Fruit fly (Drosophila melanogaster) whole organism, embryonic: ENCODE measurements around the gene HDAC3.

Source experiments
- Ada2b ChIP-seq: fragments of 200-800 bp; sonication (Bioruptor generic); IDR thresholded peaks from 2 replicates; pipeline ENCODE4 v1.3.6; 2022; ENCODE audit warnings: missing biosample characterization, missing genetic modification characterization
- Atf-2 ChIP-seq: fragments of 200-800 bp; sonication (Bioruptor generic); optimal IDR thresholded peaks from 2 replicates; lab custom pipeline; 2016; ENCODE audit warnings: missing biosample characterization, missing genetic modification characterization
- Atf3 ChIP-seq: fragments of 200-800 bp; sonication (Bioruptor generic); optimal IDR thresholded peaks from 3 replicates; lab custom pipeline; 2016; ENCODE audit warnings: missing biosample characterization, missing genetic modification characterization
- CG10274 ChIP-seq: fragments of 200-800 bp; sonication (Bioruptor generic); optimal IDR thresholded peaks from 3 replicates; lab custom pipeline; 2017; ENCODE audit warnings: missing biosample characterization, mild to moderate bottlenecking, missing genetic modification characterization
- CG11456 ChIP-seq: fragments of 200-800 bp; sonication (Bioruptor generic); IDR thresholded peaks from 3 replicates; pipeline ENCODE4 v1.3.6; 2022; ENCODE audit warnings: missing biosample characterization, missing genetic modification characterization
- CG12299 ChIP-seq: fragments of 200-800 bp; sonication (Bioruptor generic); optimal IDR thresholded peaks from 2 replicates; lab custom pipeline; 2018; ENCODE audit warnings: missing biosample characterization, mild to moderate bottlenecking, missing genetic modification characterization
- CG12391 ChIP-seq: fragments of 200-800 bp; sonication (Bioruptor generic); optimal IDR thresholded peaks from 3 replicates; lab custom pipeline; 2018; ENCODE audit warnings: missing biosample characterization, mild to moderate bottlenecking, missing genetic modification characterization, moderate library complexity
- CG15073 ChIP-seq: fragments of 200-800 bp; sonication (Bioruptor generic); optimal IDR thresholded peaks from 2 replicates; lab custom pipeline; 2016; ENCODE audit warnings: missing biosample characterization, missing genetic modification characterization
- CG15696 ChIP-seq: fragments of 200-800 bp; sonication (Bioruptor generic); optimal IDR thresholded peaks from 2 replicates; lab custom pipeline; 2019; ENCODE audit warnings: missing biosample characterization, mild to moderate bottlenecking, missing genetic modification characterization, moderate library complexity
- CG16863 ChIP-seq: fragments of 200-800 bp; sonication (Bioruptor generic); optimal IDR thresholded peaks from 3 replicates; lab custom pipeline; 2016; ENCODE audit warnings: missing biosample characterization, missing genetic modification characterization
- CG17829 ChIP-seq: fragments of 200-800 bp; optimal IDR thresholded peaks from 2 replicates; lab custom pipeline; 2019; ENCODE audit warnings: missing biosample characterization, mild to moderate bottlenecking, missing genetic modification characterization, moderate library complexity
- CG18262 ChIP-seq: fragments of 200-800 bp; optimal IDR thresholded peaks from 3 replicates; lab custom pipeline; 2019; ENCODE audit warnings: missing biosample characterization, mild to moderate bottlenecking, missing genetic modification characterization, moderate library complexity
- CG32532 ChIP-seq: fragments of 200-800 bp; sonication (Bioruptor generic); IDR thresholded peaks from 2 replicates; pipeline ENCODE4 v1.3.6; 2022; ENCODE audit warnings: missing biosample characterization, missing genetic modification characterization
- CG34376 ChIP-seq: fragments of 200-800 bp; sonication (Bioruptor generic); optimal IDR thresholded peaks from 2 replicates; lab custom pipeline; 2018; ENCODE audit warnings: missing biosample characterization, mild to moderate bottlenecking, missing genetic modification characterization
- CG5953 ChIP-seq: fragments of 200-800 bp; sonication (Bioruptor generic); IDR thresholded peaks from 2 replicates; pipeline ENCODE4 v1.3.6; 2022; ENCODE audit warnings: missing biosample characterization, missing genetic modification characterization
- CG6683 ChIP-seq: fragments of 200-800 bp; sonication (Bioruptor generic); optimal IDR thresholded peaks from 2 replicates; lab custom pipeline; 2017; ENCODE audit warnings: missing biosample characterization, mild to moderate bottlenecking, missing genetic modification characterization, missing genetic modification reagents
- CG6689 ChIP-seq: fragments of 200-800 bp; sonication (Bioruptor generic); IDR thresholded peaks from 2 replicates; pipeline ENCODE4 v1.3.6; 2022; ENCODE audit warnings: missing biosample characterization, missing genetic modification characterization
- CG8388 ChIP-seq: fragments of 200-800 bp; sonication (Bioruptor generic); optimal IDR thresholded peaks from 2 replicates; lab custom pipeline; 2019; ENCODE audit warnings: missing biosample characterization, mild to moderate bottlenecking, missing genetic modification characterization, moderate library complexity
- CG8765 ChIP-seq: fragments of 200-800 bp; sonication (Bioruptor generic); IDR thresholded peaks from 2 replicates; pipeline ENCODE4 v1.3.6; 2022; ENCODE audit warnings: missing biosample characterization, missing genetic modification characterization
- CkIIα-i1 ChIP-seq: fragments of 200-800 bp; sonication (Bioruptor generic); IDR thresholded peaks from 2 replicates; pipeline ENCODE4 v1.3.6; 2022; ENCODE audit warnings: missing biosample characterization, missing genetic modification characterization
- Dek ChIP-seq: fragments of 200-800 bp; sonication (Bioruptor generic); optimal IDR thresholded peaks from 3 replicates; lab custom pipeline; 2019; ENCODE audit warnings: missing biosample characterization, mild to moderate bottlenecking, missing genetic modification characterization, moderate library complexity
- Dip2 ChIP-seq: fragments of 200-800 bp; sonication (Bioruptor generic); IDR thresholded peaks from 2 replicates; pipeline ENCODE4 v1.3.6; 2022; ENCODE audit warnings: missing biosample characterization, missing genetic modification characterization
- Gug ChIP-seq: fragments of 200-800 bp; sonication (Bioruptor generic); IDR thresholded peaks from 4 replicates; pipeline ENCODE4 v1.3.6; 2022; ENCODE audit warnings: missing biosample characterization, missing genetic modification characterization
- HLH4C ChIP-seq: fragments of 200-800 bp; sonication (Bioruptor generic); IDR thresholded peaks from 3 replicates; pipeline ENCODE4 v1.3.6; 2022; ENCODE audit warnings: missing biosample characterization, missing genetic modification characterization; ENCODE audit not compliant: partially characterized antibody
- Med ChIP-seq: fragments of 200-800 bp; sonication (Bioruptor generic); peaks from one replicate; lab custom pipeline; 2016; ENCODE audit warnings: missing biosample characterization, missing genetic modification characterization, mild to moderate bottlenecking, inconsistent platforms, moderate library complexity
- Pdp1 ChIP-seq, 2 experiments: fragments of 200-800 bp; sonication (Bioruptor generic); optimal IDR thresholded peaks; 3 replicates each; lab custom pipeline; 2016; ENCODE audit warnings: missing biosample characterization in 2 of 2, missing genetic modification characterization in 2 of 2, mild to moderate bottlenecking in 1 of 2, moderate library complexity in 1 of 2
- Ptx1 ChIP-seq: fragments of 200-800 bp; sonication (Bioruptor generic); IDR thresholded peaks from 2 replicates; pipeline ENCODE4 v1.3.6; 2022; ENCODE audit warnings: missing biosample characterization, missing genetic modification characterization
- Side ChIP-seq: fragments of 200-800 bp; sonication (Bioruptor generic); optimal IDR thresholded peaks from 2 replicates; lab custom pipeline; 2016; ENCODE audit warnings: missing biosample characterization, missing genetic modification characterization
- Xbp1 ChIP-seq: fragments of 200-800 bp; sonication (Bioruptor generic); optimal IDR thresholded peaks from 3 replicates; lab custom pipeline; 2016; ENCODE audit warnings: missing biosample characterization, mild to moderate bottlenecking, missing genetic modification characterization
- ac ChIP-seq: fragments of 200-800 bp; sonication (Bioruptor generic); optimal IDR thresholded peaks from 3 replicates; lab custom pipeline; 2017; ENCODE audit warnings: missing biosample characterization, mild to moderate bottlenecking, missing genetic modification characterization
- ap ChIP-seq: fragments of 200-800 bp; sonication (Bioruptor generic); IDR thresholded peaks from 2 replicates; pipeline ENCODE4 v1.3.6; 2022; ENCODE audit warnings: missing biosample characterization, missing genetic modification characterization
- cas ChIP-seq: fragments of 200-800 bp; sonication (Bioruptor generic); IDR thresholded peaks from 2 replicates; pipeline ENCODE4 v1.3.6; 2022; ENCODE audit warnings: missing biosample characterization, missing genetic modification characterization
- dati ChIP-seq: fragments of 200-800 bp; sonication (Bioruptor generic); IDR thresholded peaks from 2 replicates; pipeline ENCODE4 v1.3.6; 2022; ENCODE audit warnings: missing biosample characterization, missing genetic modification characterization
- disco-r ChIP-seq: fragments of 200-800 bp; sonication (Bioruptor generic); optimal IDR thresholded peaks from 2 replicates; lab custom pipeline; 2016; ENCODE audit warnings: missing biosample characterization, missing genetic modification characterization
- dm ChIP-seq: fragments of 200-800 bp; sonication (Bioruptor generic); optimal IDR thresholded peaks from 3 replicates; lab custom pipeline; 2016; ENCODE audit warnings: missing biosample characterization, missing genetic modification characterization
- dmrt99B ChIP-seq: fragments of 200-800 bp; sonication (Bioruptor generic); optimal IDR thresholded peaks from 2 replicates; lab custom pipeline; 2018; ENCODE audit warnings: missing biosample characterization, mild to moderate bottlenecking, missing genetic modification characterization, moderate library complexity
- eve ChIP-seq, 2 experiments: fragments of >200 bp; optimal IDR thresholded peaks; 2 replicates each; lab custom pipeline; 2017; ENCODE audit warnings: missing biosample characterization in 2 of 2, missing genetic modification characterization in 2 of 2
- ewg ChIP-seq: fragments of 200-800 bp; sonication (Bioruptor generic); optimal IDR thresholded peaks from 3 replicates; lab custom pipeline; 2017; ENCODE audit warnings: mild to moderate bottlenecking, missing biosample characterization, missing genetic modification reagents, missing genetic modification characterization
- gcm2 ChIP-seq: fragments of 200-800 bp; sonication (Bioruptor generic); optimal IDR thresholded peaks from 2 replicates; lab custom pipeline; 2016; ENCODE audit warnings: missing biosample characterization, missing genetic modification characterization
- grau ChIP-seq: fragments of 200-800 bp; optimal IDR thresholded peaks from 3 replicates; lab custom pipeline; 2019; ENCODE audit warnings: missing biosample characterization, mild to moderate bottlenecking, missing genetic modification characterization, moderate library complexity
- jigr1 ChIP-seq: fragments of 200-800 bp; sonication (Bioruptor generic); IDR thresholded peaks from 3 replicates; pipeline ENCODE4 v1.3.6; 2022; ENCODE audit warnings: missing biosample characterization, missing genetic modification characterization
- ken ChIP-seq: fragments of 200-800 bp; sonication (Bioruptor generic); IDR thresholded peaks from 3 replicates; pipeline ENCODE4 v1.3.6; 2022; ENCODE audit warnings: missing biosample characterization, missing genetic modification characterization
- nau ChIP-seq: fragments of 200-800 bp; sonication (Bioruptor generic); optimal IDR thresholded peaks from 3 replicates; lab custom pipeline; 2017; ENCODE audit warnings: missing biosample characterization, mild to moderate bottlenecking, missing genetic modification characterization, missing genetic modification reagents
- p53 ChIP-seq: fragments of 200-800 bp; sonication (Bioruptor generic); optimal IDR thresholded peaks from 2 replicates; lab custom pipeline; 2016; ENCODE audit warnings: missing biosample characterization, missing genetic modification characterization
- pros ChIP-seq: fragments of 200-800 bp; sonication (Bioruptor generic); optimal IDR thresholded peaks from 3 replicates; lab custom pipeline; 2019; ENCODE audit warnings: missing biosample characterization, mild to moderate bottlenecking, missing genetic modification characterization, moderate library complexity
- sc ChIP-seq, 3 experiments: fragments of >200 bp in 2 of 3; fragments of 200-800 bp in 1 of 3; sonication (Bioruptor generic) in 1 of 3; optimal IDR thresholded peaks; 2 replicates in 2 of 3; 3 replicates in 1 of 3; lab custom pipeline; 2017; ENCODE audit warnings: mild to moderate bottlenecking in 1 of 3, missing biosample characterization in 1 of 3, missing genetic modification characterization in 1 of 3, missing genetic modification reagents in 1 of 3
- sob ChIP-seq: fragments of 200-800 bp; sonication (Bioruptor generic); IDR thresholded peaks from 2 replicates; pipeline ENCODE4 v1.3.6; 2022; ENCODE audit warnings: missing biosample characterization, missing genetic modification characterization
- ssp ChIP-seq: fragments of 200-800 bp; sonication (Bioruptor generic); IDR thresholded peaks from 2 replicates; pipeline ENCODE4 v1.3.6; 2022; ENCODE audit warnings: missing biosample characterization, missing genetic modification characterization
- usp ChIP-seq: fragments of >200 bp; optimal IDR thresholded peaks from 2 replicates; lab custom pipeline; 2017; ENCODE audit warnings: missing biosample characterization, missing genetic modification characterization
- wek ChIP-seq: fragments of 200-800 bp; sonication (Bioruptor generic); optimal IDR thresholded peaks from 3 replicates; lab custom pipeline; 2018; ENCODE audit warnings: missing biosample characterization, mild to moderate bottlenecking, missing genetic modification characterization, moderate library complexity
- zf30C ChIP-seq: fragments of 200-800 bp; sonication (Bioruptor generic); optimal IDR thresholded peaks from 3 replicates; lab custom pipeline; 2018; ENCODE audit warnings: missing biosample characterization, mild to moderate bottlenecking, missing genetic modification characterization

The HDAC3 gene

DNA sequence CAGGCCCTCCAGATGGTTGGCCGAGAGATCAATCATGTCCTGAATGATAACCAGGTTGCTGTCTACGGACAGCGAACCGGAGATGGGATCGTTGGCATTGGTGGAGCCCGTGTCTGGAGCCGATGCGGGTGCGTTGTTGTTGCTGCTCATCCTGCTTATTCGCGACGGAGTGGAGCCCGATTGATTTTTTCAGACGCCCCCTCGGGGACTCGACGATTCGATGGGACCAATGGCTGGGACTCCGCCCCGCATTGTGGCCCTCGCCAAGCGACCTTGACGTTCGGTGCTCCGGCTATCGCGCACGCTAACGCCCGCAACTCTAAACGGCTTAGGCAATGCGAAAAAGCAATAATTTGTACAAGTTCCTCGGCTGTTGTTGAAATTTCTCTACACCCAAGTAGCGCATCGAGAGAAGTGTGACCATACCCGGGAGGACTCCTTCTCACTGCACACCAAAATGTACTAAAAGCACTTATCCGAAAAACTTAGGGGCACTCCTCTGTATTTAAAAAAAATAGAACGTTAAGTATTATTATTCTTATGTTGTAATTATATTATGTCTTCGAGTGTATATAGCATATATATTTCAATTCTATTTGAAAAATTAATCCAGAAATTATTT lies 9.2 kb upstream of the HDAC3 start, which contains the start of gene ksr (continued):
- TF ChIP-seq pros (GFP tag; lab: Kevin White, UChicago) (no peak), CG10274 (GFP tag; lab: Kevin White, UChicago) (no peak), CG8388 (no peak), CG34376 (GFP tag; lab: Kevin White, UChicago) (no peak), grau (peak; percentile 51), nau (no peak), Ptx1 (no peak), CG6683 (GFP tag; lab: Kevin White, UChicago) (no peak), dati (no peak), ap (GFP tag; lab: Robert Waterston, UW) (no peak), dmrt99B (tag; lab: Kevin White, UChicago) (no peak), CG12299 (tag; lab: Kevin White, UChicago) (no peak), wek (peak; percentile 90), HLH4C (peak; percentile 35; the same call in 1 of the 3 replicates), CG12391 (tag; lab: Kevin White, UChicago) (peak; percentile 60), CG8765 (GFP tag; lab: Robert Waterston, UW) (no peak), ac (GFP tag; lab: Kevin White, UChicago) (no peak), jigr1 (no peak), Dip2 (GFP tag; lab: Robert Waterston, UW) (no peak), disco-r (GFP tag; lab: Kevin White, UChicago) (no peak), Atf3 (GFP tag; lab: Kevin White, UChicago) (no peak), CG18262 (no peak), Dek (tag; lab: Kevin White, UChicago) (no peak), sc (optimal IDR thresholded peaks at IDR 0.05; lab: Kevin White, UChicago) (no peak), sc (GFP tag; optimal IDR thresholded peaks at IDR 0.05; lab: Kevin White, UChicago) (no peak), Side (no peak), usp (GFP tag; lab: Kevin White, UChicago) (no peak), CkIIα-i1 (no peak), CG32532 (GFP tag; lab: Robert Waterston, UW) (peak; percentile 38; the same call in 1 of the 2 replicates), CG11456 (GFP tag; lab: Robert Waterston, UW) (no peak), Atf-2 (no peak), CG5953 (GFP tag; lab: Robert Waterston, UW) (no peak), Xbp1 (peak; percentile 36), CG15073 (no peak), p53 (GFP tag; lab: Kevin White, UChicago) (no peak), CG17829 (peak; percentile 64), dm (GFP tag; lab: Kevin White, UChicago) (no peak), ssp (GFP tag; lab: Robert Waterston, UW) (peak; percentile 45), Pdp1 (GFP tag; optimal IDR thresholded peaks at IDR 0.05; lab: Kevin White, UChicago) (no peak), ken (GFP tag; lab: Robert Waterston, UW) (no peak), CG6689 (GFP tag; lab: Robert Waterston, UW) (no peak; the same call in 1 of the 2 replicates), CG16863 (no peak), gcm2 (GFP tag; lab: Kevin White, UChicago) (no peak), CG15696 (no peak), zf30C (GFP tag; lab: Kevin White, UChicago) (peak; percentile 29), cas (no peak), Gug (GFP tag; lab: Robert Waterston, UW) (no peak), eve (GFP tag; optimal IDR thresholded peaks at IDR 0.05; lab: Kevin White, UChicago) (no peak), ewg (GFP tag; lab: Kevin White, UChicago) (no peak), Med (peak; percentile 14), sob (no peak), Ada2b (GFP tag; lab: Robert Waterston, UW) (no peak)
